Fruit fly (Drosophila melanogaster): ENCODE measurements around the gene polybromo.

- TF ChIP-seq Hr78 (GFP tag; optimal IDR thresholded peaks at IDR 0.05) (no peak), tai (GFP tag; optimal IDR thresholded peaks at IDR 0.05) (no peak), psq (GFP tag; optimal IDR thresholded peaks at IDR 0.05) (no peak), CG9705 (GFP tag; optimal IDR thresholded peaks at IDR 0.05) (no peak), woc (GFP tag; optimal IDR thresholded peaks at IDR 0.05) (no peak), br (GFP tag; optimal IDR thresholded peaks at IDR 0.05) (no peak), jim (GFP tag; optimal IDR thresholded peaks at IDR 0.05) (no peak), Myc (optimal IDR thresholded peaks at IDR 0.05) (no peak), Dfd (GFP tag; optimal IDR thresholded peaks at IDR 0.05) (no peak), Vsx2 (GFP tag; optimal IDR thresholded peaks at IDR 0.05; ENCODE audit: partially characterized antibody) (no peak), foxo (GFP tag; optimal IDR thresholded peaks at IDR 0.05) (no peak), pan (optimal IDR thresholded peaks at IDR 0.05) (no peak), Rel (GFP tag; optimal IDR thresholded peaks at IDR 0.05) (no peak), Rel (tag; optimal IDR thresholded peaks at IDR 0.05) (no peak), Abd-B (GFP tag; optimal IDR thresholded peaks at IDR 0.05) (no peak)
These were observed 37.3 kb downstream of the polybromo start for dm6 chr3R:24767667-24768340.
